Fruit fly (Drosophila melanogaster) whole organism, embryonic: ENCODE data around the gene CG5541.

Experiments
- Atf6 ChIP-seq: fragments of 200-800 bp; sonication (Bioruptor generic); IDR thresholded peaks from 2 replicates; pipeline ENCODE4 v1.3.6; 2022; ENCODE audit warnings: missing biosample characterization, missing genetic modification characterization
- CG10654 ChIP-seq: fragments of 200-800 bp; sonication (Bioruptor generic); optimal IDR thresholded peaks from 2 replicates; lab custom pipeline; 2016; ENCODE audit warnings: missing biosample characterization, missing genetic modification characterization
- CG11695 ChIP-seq: fragments of 200-800 bp; sonication (Bioruptor generic); IDR thresholded peaks from 3 replicates; pipeline ENCODE4 v1.3.6; 2022; ENCODE audit warnings: missing biosample characterization, missing genetic modification characterization
- CG11723 ChIP-seq: fragments of 200-800 bp; sonication (Bioruptor generic); optimal IDR thresholded peaks from 2 replicates; lab custom pipeline; 2017; ENCODE audit warnings: missing biosample characterization, mild to moderate bottlenecking, missing genetic modification characterization
- CG13123 ChIP-seq: fragments of 200-800 bp; sonication (Bioruptor generic); optimal IDR thresholded peaks from 2 replicates; lab custom pipeline; 2016; ENCODE audit warnings: missing biosample characterization, missing genetic modification characterization
- CG14441 ChIP-seq: fragments of 200-800 bp; sonication (Bioruptor generic); IDR thresholded peaks from 2 replicates; pipeline ENCODE4 v1.3.6; 2022; ENCODE audit warnings: missing biosample characterization, missing genetic modification characterization
- CG17361 ChIP-seq: fragments of 200-800 bp; sonication (Bioruptor generic); IDR thresholded peaks from 3 replicates; pipeline ENCODE4 v1.3.6; 2022; ENCODE audit warnings: missing biosample characterization, missing genetic modification characterization
- CG17568 ChIP-seq: fragments of 200-800 bp; sonication (Bioruptor generic); optimal IDR thresholded peaks from 2 replicates; lab custom pipeline; 2018; ENCODE audit warnings: missing biosample characterization, mild to moderate bottlenecking, missing genetic modification characterization, moderate library complexity
- CG18599 ChIP-seq: fragments of 200-800 bp; sonication (Bioruptor generic); optimal IDR thresholded peaks from 3 replicates; lab custom pipeline; 2017; ENCODE audit warnings: missing biosample characterization, missing genetic modification characterization, mild to moderate bottlenecking, moderate library complexity, missing genetic modification reagents
- CG30403 ChIP-seq: fragments of 200-800 bp; sonication (Bioruptor generic); optimal IDR thresholded peaks from 3 replicates; lab custom pipeline; 2016; ENCODE audit warnings: missing biosample characterization, missing genetic modification characterization
- CG3065 ChIP-seq: fragments of 200-800 bp; sonication (Bioruptor generic); optimal IDR thresholded peaks from 2 replicates; lab custom pipeline; 2016; ENCODE audit warnings: missing biosample characterization, missing genetic modification characterization
- CG31441 ChIP-seq: fragments of 200-800 bp; sonication (Bioruptor generic); IDR thresholded peaks from 2 replicates; pipeline ENCODE4 v1.3.6; 2022; ENCODE audit warnings: missing biosample characterization, missing genetic modification characterization
- CG4328 ChIP-seq: fragments of 200-800 bp; sonication (Bioruptor generic); optimal IDR thresholded peaks from 3 replicates; lab custom pipeline; 2017; ENCODE audit warnings: missing biosample characterization, missing genetic modification reagents, missing genetic modification characterization
- CG6654 ChIP-seq: fragments of 200-800 bp; sonication (Bioruptor generic); optimal IDR thresholded peaks from 2 replicates; lab custom pipeline; 2017; ENCODE audit warnings: missing biosample characterization, mild to moderate bottlenecking, missing genetic modification characterization
- CG6689 ChIP-seq: fragments of 200-800 bp; sonication (Bioruptor generic); IDR thresholded peaks from 2 replicates; pipeline ENCODE4 v1.3.6; 2022; ENCODE audit warnings: missing biosample characterization, missing genetic modification characterization
- CG7839 ChIP-seq: fragments of 200-800 bp; sonication (Bioruptor generic); optimal IDR thresholded peaks from 3 replicates; lab custom pipeline; 2018; ENCODE audit warnings: missing biosample characterization, mild to moderate bottlenecking, missing genetic modification characterization, moderate library complexity
- D ChIP-seq, 2 experiments: fragments of 200-800 bp in 1 of 2; fragments of >200 bp in 1 of 2; sonication (Bioruptor generic) in 1 of 2; optimal IDR thresholded peaks; 2 replicates in 1 of 2; 3 replicates in 1 of 2; lab custom pipeline; 2017; ENCODE audit warnings: mild to moderate bottlenecking in 1 of 2, missing biosample characterization in 1 of 2, missing genetic modification characterization in 1 of 2, missing genetic modification reagents in 1 of 2
- Doc3 ChIP-seq: fragments of 200-800 bp; sonication (Bioruptor generic); IDR thresholded peaks from 3 replicates; pipeline ENCODE4 v1.3.6; 2022; ENCODE audit warnings: missing biosample characterization, missing genetic modification characterization; ENCODE audit not compliant: partially characterized antibody
- Drgx ChIP-seq: fragments of 200-800 bp; sonication (Bioruptor generic); IDR thresholded peaks from 2 replicates; pipeline ENCODE4 v1.3.6; 2022; ENCODE audit warnings: missing biosample characterization, missing genetic modification characterization
- E2f2 ChIP-seq: fragments of 200-800 bp; sonication (Bioruptor generic); IDR thresholded peaks from 2 replicates; pipeline ENCODE4 v1.3.6; 2022; ENCODE audit warnings: missing biosample characterization, missing genetic modification characterization
- Eip74EF ChIP-seq, 2 experiments: fragments of 200-800 bp in 1 of 2; fragments of >200 bp in 1 of 2; sonication (Bioruptor generic) in 1 of 2; optimal IDR thresholded peaks; 2 replicates each; lab custom pipeline; 2017 to 2019; ENCODE audit warnings: missing biosample characterization in 2 of 2, missing genetic modification characterization in 2 of 2, mild to moderate bottlenecking in 1 of 2, moderate library complexity in 1 of 2
- Fer2 ChIP-seq: fragments of 200-800 bp; sonication (Bioruptor generic); optimal IDR thresholded peaks from 2 replicates; lab custom pipeline; 2018; ENCODE audit warnings: missing biosample characterization, mild to moderate bottlenecking, missing genetic modification characterization, moderate library complexity
- HHEX ChIP-seq: fragments of 200-800 bp; sonication (Bioruptor generic); optimal IDR thresholded peaks from 3 replicates; lab custom pipeline; 2017; ENCODE audit warnings: missing biosample characterization, mild to moderate bottlenecking, missing genetic modification characterization, missing genetic modification reagents
- HLH3B ChIP-seq: fragments of 200-800 bp; sonication (Bioruptor generic); IDR thresholded peaks from 2 replicates; pipeline ENCODE4 v1.3.6; 2022; ENCODE audit warnings: missing biosample characterization, missing genetic modification characterization
- Opbp ChIP-seq: fragments of 200-800 bp; sonication (Bioruptor generic); IDR thresholded peaks from 3 replicates; pipeline ENCODE4 v1.3.6; 2022; ENCODE audit warnings: missing biosample characterization, missing genetic modification characterization; ENCODE audit not compliant: partially characterized antibody
- Sin3A ChIP-seq: fragments of >200 bp; optimal IDR thresholded peaks from 2 replicates; lab custom pipeline; 2018
- Sox102F ChIP-seq: fragments of 200-800 bp; sonication (Bioruptor generic); optimal IDR thresholded peaks from 2 replicates; lab custom pipeline; 2018; ENCODE audit warnings: missing biosample characterization, mild to moderate bottlenecking, missing genetic modification characterization, moderate library complexity
- Xbp1 ChIP-seq: fragments of 200-800 bp; sonication (Bioruptor generic); optimal IDR thresholded peaks from 3 replicates; lab custom pipeline; 2016; ENCODE audit warnings: missing biosample characterization, mild to moderate bottlenecking, missing genetic modification characterization
- ab ChIP-seq: fragments of 200-800 bp; sonication (Bioruptor generic); optimal IDR thresholded peaks from 2 replicates; lab custom pipeline; 2016; ENCODE audit warnings: missing biosample characterization, missing genetic modification characterization
- al ChIP-seq: fragments of 200-800 bp; sonication (Bioruptor generic); IDR thresholded peaks from 2 replicates; pipeline ENCODE4 v1.3.6; 2022; ENCODE audit warnings: missing biosample characterization, missing genetic modification characterization
- bigmax ChIP-seq: fragments of 200-800 bp; sonication (Bioruptor generic); optimal IDR thresholded peaks from 2 replicates; lab custom pipeline; 2018; ENCODE audit warnings: missing biosample characterization, mild to moderate bottlenecking, missing genetic modification characterization
- chinmo ChIP-seq: fragments of 200-800 bp; sonication (Bioruptor generic); IDR thresholded peaks from 4 replicates; pipeline ENCODE4 v1.3.6; 2022; ENCODE audit warnings: missing biosample characterization, missing genetic modification characterization; ENCODE audit not compliant: partially characterized antibody
- croc ChIP-seq: fragments of 200-800 bp; sonication (Bioruptor generic); conservative IDR thresholded peaks from 3 replicates; pipeline ENCODE4 v1.3.6; 2022; ENCODE audit warnings: missing biosample characterization, missing genetic modification characterization
- dpn ChIP-seq, 2 experiments: fragments of 200-800 bp; sonication (Bioruptor generic); optimal IDR thresholded peaks; 3 replicates each; lab custom pipeline; 2016; ENCODE audit warnings: missing biosample characterization in 2 of 2, missing genetic modification characterization in 2 of 2
- gce ChIP-seq: fragments of 200-800 bp; sonication (Bioruptor generic); IDR thresholded peaks from 3 replicates; pipeline ENCODE4 v1.3.6; 2022; ENCODE audit warnings: missing biosample characterization, missing genetic modification characterization
- gfzf ChIP-seq: fragments of 200-800 bp; sonication (Bioruptor generic); optimal IDR thresholded peaks from 2 replicates; lab custom pipeline; 2016; ENCODE audit warnings: missing biosample characterization, mild to moderate bottlenecking, missing genetic modification characterization, moderate library complexity
- gsb-n ChIP-seq: fragments of 200-800 bp; sonication (Bioruptor generic); optimal IDR thresholded peaks from 3 replicates; lab custom pipeline; 2018; ENCODE audit warnings: missing biosample characterization, mild to moderate bottlenecking, missing genetic modification characterization
- hbn ChIP-seq: fragments of 200-800 bp; sonication (Bioruptor generic); IDR thresholded peaks from 2 replicates; pipeline ENCODE4 v1.3.6; 2022; ENCODE audit warnings: missing biosample characterization, missing genetic modification characterization; ENCODE audit not compliant: partially characterized antibody
- her ChIP-seq: fragments of 200-800 bp; sonication (Bioruptor generic); optimal IDR thresholded peaks from 2 replicates; lab custom pipeline; 2016; ENCODE audit warnings: missing biosample characterization, missing genetic modification characterization
- lmd ChIP-seq: fragments of 200-800 bp; sonication (Bioruptor generic); IDR thresholded peaks from 2 replicates; pipeline ENCODE4 v1.3.6; 2022; ENCODE audit warnings: missing biosample characterization, missing genetic modification characterization
- pan ChIP-seq, 4 experiments: fragments of >200 bp in 3 of 4; fragments of 200-800 bp in 1 of 4; sonication (Bioruptor generic) in 1 of 4; optimal IDR thresholded peaks in 3 of 4; IDR thresholded peaks in 1 of 4; 2 replicates each; pipeline versions ENCODE4 v1.3.6 to Lab custom; 2017 to 2022; ENCODE audit warnings: missing biosample characterization in 2 of 4, missing genetic modification characterization in 2 of 4, mixed read lengths in 1 of 4
- ranshi ChIP-seq: fragments of 200-800 bp; sonication (Bioruptor generic); IDR thresholded peaks from 2 replicates; pipeline ENCODE4 v1.3.6; 2022; ENCODE audit warnings: missing biosample characterization, missing genetic modification characterization
- sisA ChIP-seq: fragments of 200-800 bp; sonication (Bioruptor generic); IDR thresholded peaks from 2 replicates; pipeline ENCODE4 v1.3.6; 2022; ENCODE audit warnings: missing biosample characterization, missing genetic modification characterization
- slbo ChIP-seq: fragments of 200-800 bp; sonication (Bioruptor generic); IDR thresholded peaks from 2 replicates; pipeline ENCODE4 v1.3.6; 2022; ENCODE audit warnings: missing biosample characterization, missing genetic modification characterization
- sna ChIP-seq: fragments of 200-800 bp; sonication (Bioruptor generic); IDR thresholded peaks from 2 replicates; pipeline ENCODE4 v1.3.6; 2022; ENCODE audit warnings: missing biosample characterization, missing genetic modification characterization; ENCODE audit not compliant: partially characterized antibody
- sug ChIP-seq: fragments of 200-800 bp; optimal IDR thresholded peaks from 2 replicates; lab custom pipeline; 2019; ENCODE audit warnings: missing biosample characterization, mild to moderate bottlenecking, missing genetic modification characterization, moderate library complexity
- tgo ChIP-seq: fragments of 200-800 bp; sonication (Bioruptor generic); IDR thresholded peaks from 3 replicates; pipeline ENCODE4 v1.3.6; 2022; ENCODE audit warnings: missing biosample characterization, missing genetic modification characterization
- twi ChIP-seq: fragments of 200-800 bp; optimal IDR thresholded peaks from 2 replicates; lab custom pipeline; 2019; ENCODE audit warnings: missing biosample characterization, mild to moderate bottlenecking, missing genetic modification characterization, moderate library complexity

CG5541 gene

dm6 chrX:15023826-15024545 is 19.9 kb upstream of the CG5541 start, which contains the start of gene be (continued):
- peak; percentile 23 for TF ChIP-seq ranshi
- TF ChIP-seq Opbp (GFP tag; lab: Robert Waterston, UW), result no peak
- peak; percentile 96 for TF ChIP-seq CG17361
- TF ChIP-seq slbo (GFP tag; lab: Robert Waterston, UW), result peak; percentile 74
- peak; percentile 75 for TF ChIP-seq lmd
- no peak for TF ChIP-seq Doc3 (GFP tag; lab: Robert Waterston, UW)
- peak; percentile 83 for TF ChIP-seq CG7839
- TF ChIP-seq Eip74EF (GFP tag; optimal IDR thresholded peaks at IDR 0.05; lab: Kevin White, UChicago), result peak in 1 of 2 experiments; percentile 50
- peak; percentile 44; the same call in 1 of the 2 replicates for TF ChIP-seq al (GFP tag; lab: Robert Waterston, UW)
- peak; percentile 63 for TF ChIP-seq twi (tag; lab: Kevin White, UChicago)
- TF ChIP-seq dpn (GFP tag; optimal IDR thresholded peaks at IDR 0.05; lab: Kevin White, UChicago), result peak in 1 of 2 experiments; percentile 29
- peak; percentile 21 for TF ChIP-seq CG10654
- peak; percentile 66 for TF ChIP-seq sug (tag; lab: Kevin White, UChicago)
- peak; percentile 67 for TF ChIP-seq Sox102F (GFP tag; lab: Kevin White, UChicago)
- TF ChIP-seq croc (GFP tag; lab: Robert Waterston, UW), result peak; percentile 60
- 0 out of 3 replicates have a peak, but pooled peaks have one; percentile 15 for TF ChIP-seq gce
- peak; percentile 88 for TF ChIP-seq CG31441 (GFP tag; lab: Robert Waterston, UW)
- peak; percentile 69 for TF ChIP-seq Atf6 (GFP tag; lab: Robert Waterston, UW)
- TF ChIP-seq hbn (GFP tag; lab: Robert Waterston, UW), result no peak
- no peak for TF ChIP-seq Sin3A (lab: Kevin White, UChicago)
- no peak for TF ChIP-seq HLH3B (GFP tag; lab: Robert Waterston, UW)
- peak; percentile 47 for TF ChIP-seq Fer2 (tag; lab: Kevin White, UChicago)
- peak; percentile 5 for TF ChIP-seq CG11723 (GFP tag; lab: Kevin White, UChicago)
- peak; percentile 43; the same call in 1 of the 2 replicates for TF ChIP-seq E2f2 (GFP tag; lab: Robert Waterston, UW)
- no peak for TF ChIP-seq her
- TF ChIP-seq CG4328 (GFP tag; lab: Kevin White, UChicago), result peak; percentile 73
- peak; percentile 23 for TF ChIP-seq CG13123 (GFP tag; lab: Kevin White, UChicago)
- TF ChIP-seq CG3065, result peak; percentile 4
- TF ChIP-seq CG6689 (GFP tag; lab: Robert Waterston, UW), result peak; percentile 74
- no peak for TF ChIP-seq ab (GFP tag; lab: Kevin White, UChicago)
- TF ChIP-seq CG17568 (GFP tag; lab: Kevin White, UChicago), result no peak
- TF ChIP-seq CG6654, result no peak
- peak; percentile 74 for TF ChIP-seq gsb-n (tag; lab: Kevin White, UChicago)
- no peak for TF ChIP-seq bigmax (GFP tag; lab: Kevin White, UChicago)
- peak; percentile 29 for TF ChIP-seq HHEX
- no peak for TF ChIP-seq D (optimal IDR thresholded peaks at IDR 0.05; lab: Kevin White, UChicago)
- peak; percentile 42 for TF ChIP-seq D (GFP tag; optimal IDR thresholded peaks at IDR 0.05; lab: Kevin White, UChicago)
- peak; percentile 77 for TF ChIP-seq tgo (GFP tag; lab: Robert Waterston, UW)
- peak; percentile 41 for TF ChIP-seq Xbp1 (GFP tag; lab: Kevin White, UChicago)
- peak; percentile 69; the same call in 1 of the 4 replicates for TF ChIP-seq chinmo (GFP tag; lab: Robert Waterston, UW)
- TF ChIP-seq pan (optimal IDR thresholded peaks at IDR 0.05; lab: Kevin White, UChicago), result no peak
- TF ChIP-seq pan (GFP tag; optimal IDR thresholded peaks at IDR 0.05 in 1 of 2, IDR thresholded peaks at IDR 0.05 in 1 of 2), result no peak
- peak; percentile 73 for TF ChIP-seq CG30403 (GFP tag; lab: Kevin White, UChicago)
- TF ChIP-seq CG11695, result peak; percentile 79
- TF ChIP-seq CG14441, result no peak
- TF ChIP-seq sna, result no peak
- peak; percentile 49; the same call in 1 of the 2 replicates for TF ChIP-seq sisA
- TF ChIP-seq gfzf, result no peak
- peak; percentile 38; the same call in 1 of the 2 replicates for TF ChIP-seq Drgx (GFP tag; lab: Robert Waterston, UW)
- TF ChIP-seq CG18599 (GFP tag; lab: Kevin White, UChicago), result peak; percentile 52
